Worm (Caenorhabditis elegans): ENCODE data around the gene srbc-21.

DNA sequence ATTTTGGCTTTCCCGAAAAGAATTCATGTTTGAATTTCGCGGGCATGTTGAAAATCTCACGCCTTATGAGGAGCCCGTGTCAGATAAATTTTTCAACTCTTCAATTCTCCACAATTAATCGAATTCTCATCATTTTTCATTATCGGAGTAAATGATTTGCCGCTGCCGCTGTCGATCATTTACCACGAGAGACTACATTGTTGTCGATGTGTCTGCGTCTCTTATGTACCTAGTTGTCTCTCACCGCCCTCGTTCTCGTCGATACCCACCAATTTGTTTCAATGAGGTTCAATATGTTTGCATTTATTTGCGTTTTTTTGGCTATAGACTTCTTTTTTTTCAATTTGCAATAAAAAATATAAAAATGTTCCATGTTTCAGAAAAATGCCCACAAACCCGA lies 36.8 kb downstream of the srbc-21 start, which contains the start of gene nhr-13:
- TF ChIP-seq W03F9.2 (tag; optimal IDR thresholded peaks at IDR 0.05): no peak
- TF ChIP-seq him-1 (tag; optimal IDR thresholded peaks at IDR 0.05): no peak
- TF ChIP-seq dao-5 (tag; optimal IDR thresholded peaks at IDR 0.05): no peak

Data from whole organism, L4/young adult.